Fruit fly (Drosophila melanogaster) whole organism, embryonic: ENCODE results near the gene Sox102F.
A peak's percentile ranks its signal among the peaks of the same experiment; 100 is the strongest.

Experiments used
- Bgb ChIP-seq: fragments of 200-800 bp; sonication (Bioruptor generic); IDR thresholded peaks from 2 replicates; pipeline ENCODE4 v1.3.6; 2022; ENCODE audit warnings: missing biosample characterization, missing genetic modification characterization; ENCODE audit not compliant: partially characterized antibody
- CG11723 ChIP-seq: fragments of 200-800 bp; sonication (Bioruptor generic); optimal IDR thresholded peaks from 2 replicates; lab custom pipeline; 2017; ENCODE audit warnings: missing biosample characterization, mild to moderate bottlenecking, missing genetic modification characterization
- CG12659 ChIP-seq: fragments of 200-800 bp; sonication (Bioruptor generic); optimal IDR thresholded peaks from 3 replicates; lab custom pipeline; 2017; ENCODE audit warnings: mild to moderate bottlenecking, missing biosample characterization, missing genetic modification reagents, missing genetic modification characterization
- CG13287 ChIP-seq: fragments of 200-800 bp; sonication (Bioruptor generic); IDR thresholded peaks from 2 replicates; pipeline ENCODE4 v1.3.6; 2022; ENCODE audit warnings: missing biosample characterization, missing genetic modification characterization; ENCODE audit not compliant: partially characterized antibody
- CG13775 ChIP-seq: fragments of 200-800 bp; sonication (Bioruptor generic); optimal IDR thresholded peaks from 3 replicates; lab custom pipeline; 2017; ENCODE audit warnings: missing biosample characterization, mild to moderate bottlenecking, missing genetic modification characterization
- CG13894 ChIP-seq: fragments of 200-800 bp; sonication (Bioruptor generic); optimal IDR thresholded peaks from 3 replicates; lab custom pipeline; 2018; ENCODE audit warnings: missing biosample characterization, mild to moderate bottlenecking, missing genetic modification characterization, moderate library complexity
- CG14710 ChIP-seq: fragments of 200-800 bp; sonication (Bioruptor generic); optimal IDR thresholded peaks from 3 replicates; lab custom pipeline; 2019; ENCODE audit warnings: missing biosample characterization, mild to moderate bottlenecking, missing genetic modification characterization, moderate library complexity
- CG15601 ChIP-seq: fragments of 200-800 bp; sonication (Bioruptor generic); optimal IDR thresholded peaks from 3 replicates; lab custom pipeline; 2019; ENCODE audit warnings: missing biosample characterization, mild to moderate bottlenecking, missing genetic modification characterization, moderate library complexity
- CG1603 ChIP-seq: fragments of 200-800 bp; sonication (Bioruptor generic); optimal IDR thresholded peaks from 2 replicates; lab custom pipeline; 2019; ENCODE audit warnings: missing biosample characterization, mild to moderate bottlenecking, missing genetic modification characterization, moderate library complexity
- CG17186 ChIP-seq: fragments of 200-800 bp; sonication (Bioruptor generic); optimal IDR thresholded peaks from 3 replicates; lab custom pipeline; 2017; ENCODE audit warnings: missing biosample characterization, missing genetic modification reagents, missing genetic modification characterization
- CG17612 ChIP-seq: fragments of 200-800 bp; sonication (Bioruptor generic); IDR thresholded peaks from 2 replicates; pipeline ENCODE4 v1.3.6; 2022; ENCODE audit warnings: missing biosample characterization, missing genetic modification characterization
- CG17829 ChIP-seq: fragments of 200-800 bp; optimal IDR thresholded peaks from 2 replicates; lab custom pipeline; 2019; ENCODE audit warnings: missing biosample characterization, mild to moderate bottlenecking, missing genetic modification characterization, moderate library complexity
- CG2116 ChIP-seq: fragments of 200-800 bp; sonication (Bioruptor generic); optimal IDR thresholded peaks from 3 replicates; lab custom pipeline; 2018; ENCODE audit warnings: missing biosample characterization, mild to moderate bottlenecking, missing genetic modification characterization
- CG31441 ChIP-seq: fragments of 200-800 bp; sonication (Bioruptor generic); IDR thresholded peaks from 2 replicates; pipeline ENCODE4 v1.3.6; 2022; ENCODE audit warnings: missing biosample characterization, missing genetic modification characterization
- CG3163 ChIP-seq: fragments of 200-800 bp; sonication (Bioruptor generic); optimal IDR thresholded peaks from 3 replicates; lab custom pipeline; 2016; ENCODE audit warnings: missing biosample characterization, missing genetic modification characterization
- CG33213 ChIP-seq: fragments of 200-800 bp; sonication (Bioruptor generic); optimal IDR thresholded peaks from 3 replicates; lab custom pipeline; 2016; ENCODE audit warnings: missing biosample characterization, missing genetic modification characterization
- CG42726 ChIP-seq: fragments of 200-800 bp; sonication (Bioruptor generic); IDR thresholded peaks from 2 replicates; pipeline ENCODE4 v1.3.6; 2022; ENCODE audit warnings: missing biosample characterization, missing genetic modification characterization; ENCODE audit not compliant: partially characterized antibody
- CG4617 ChIP-seq: fragments of 200-800 bp; sonication (Bioruptor generic); optimal IDR thresholded peaks from 3 replicates; lab custom pipeline; 2016; ENCODE audit warnings: missing biosample characterization, missing genetic modification characterization, borderline replicate concordance
- CG8290 ChIP-seq, 3 experiments: fragments of 200-800 bp; sonication (Bioruptor generic); optimal IDR thresholded peaks; 2 replicates each; lab custom pipeline; 2016 to 2019; ENCODE audit warnings: missing biosample characterization in 3 of 3, missing genetic modification characterization in 3 of 3, mild to moderate bottlenecking in 2 of 3, moderate library complexity in 1 of 3
- CG9797 ChIP-seq: fragments of 200-800 bp; sonication (Bioruptor generic); optimal IDR thresholded peaks from 3 replicates; lab custom pipeline; 2018; ENCODE audit warnings: missing biosample characterization, mild to moderate bottlenecking, missing genetic modification characterization
- Dip3 ChIP-seq: fragments of 200-800 bp; sonication (Bioruptor generic); optimal IDR thresholded peaks from 3 replicates; lab custom pipeline; 2016; ENCODE audit warnings: missing biosample characterization, missing genetic modification characterization
- Dll ChIP-seq: fragments of 200-800 bp; sonication (Bioruptor generic); IDR thresholded peaks from 4 replicates; pipeline ENCODE4 v1.3.6; 2022; ENCODE audit warnings: missing biosample characterization, missing genetic modification characterization; ENCODE audit not compliant: partially characterized antibody
- Dp ChIP-seq: fragments of 200-800 bp; sonication (Bioruptor generic); optimal IDR thresholded peaks from 2 replicates; lab custom pipeline; 2018; ENCODE audit warnings: missing biosample characterization, mild to moderate bottlenecking, missing genetic modification characterization, moderate library complexity
- E2f2 ChIP-seq: fragments of 200-800 bp; sonication (Bioruptor generic); IDR thresholded peaks from 2 replicates; pipeline ENCODE4 v1.3.6; 2022; ENCODE audit warnings: missing biosample characterization, missing genetic modification characterization
- Ets97D ChIP-seq: fragments of 200-800 bp; sonication (Bioruptor generic); optimal IDR thresholded peaks from 3 replicates; lab custom pipeline; 2016; ENCODE audit warnings: missing biosample characterization, missing genetic modification characterization
- Fer2 ChIP-seq: fragments of 200-800 bp; sonication (Bioruptor generic); optimal IDR thresholded peaks from 2 replicates; lab custom pipeline; 2018; ENCODE audit warnings: missing biosample characterization, mild to moderate bottlenecking, missing genetic modification characterization, moderate library complexity
- Hmr ChIP-seq: fragments of 200-800 bp; sonication (Bioruptor generic); optimal IDR thresholded peaks from 3 replicates; lab custom pipeline; 2017; ENCODE audit warnings: mild to moderate bottlenecking, missing biosample characterization, missing genetic modification reagents, missing genetic modification characterization
- Lhr ChIP-seq: fragments of 200-800 bp; sonication (Bioruptor generic); optimal IDR thresholded peaks from 3 replicates; lab custom pipeline; 2017; ENCODE audit warnings: mild to moderate bottlenecking, missing biosample characterization, missing genetic modification reagents, missing genetic modification characterization
- Med ChIP-seq: fragments of 200-800 bp; sonication (Bioruptor generic); peaks from one replicate; lab custom pipeline; 2016; ENCODE audit warnings: missing biosample characterization, missing genetic modification characterization, mild to moderate bottlenecking, inconsistent platforms, moderate library complexity
- Sry-β ChIP-seq: fragments of 200-800 bp; sonication (Bioruptor generic); optimal IDR thresholded peaks from 2 replicates; lab custom pipeline; 2018; ENCODE audit warnings: missing biosample characterization, mild to moderate bottlenecking, missing genetic modification characterization, moderate library complexity
- amos ChIP-seq: fragments of 200-800 bp; sonication (Bioruptor generic); IDR thresholded peaks from 2 replicates; pipeline ENCODE4 v1.3.6; 2022; ENCODE audit warnings: missing biosample characterization, missing genetic modification characterization; ENCODE audit not compliant: partially characterized antibody
- chif ChIP-seq, 2 experiments: fragments of 200-800 bp; sonication (Bioruptor generic); optimal IDR thresholded peaks; 3 replicates each; lab custom pipeline; 2016; ENCODE audit warnings: missing biosample characterization in 2 of 2, missing genetic modification characterization in 2 of 2
- chinmo ChIP-seq: fragments of 200-800 bp; sonication (Bioruptor generic); IDR thresholded peaks from 4 replicates; pipeline ENCODE4 v1.3.6; 2022; ENCODE audit warnings: missing biosample characterization, missing genetic modification characterization; ENCODE audit not compliant: partially characterized antibody
- ci ChIP-seq: fragments of 200-800 bp; sonication (Bioruptor generic); IDR thresholded peaks from 3 replicates; pipeline ENCODE4 v1.3.6; 2022; ENCODE audit warnings: missing biosample characterization, missing genetic modification characterization
- dm ChIP-seq: fragments of 200-800 bp; sonication (Bioruptor generic); optimal IDR thresholded peaks from 3 replicates; lab custom pipeline; 2016; ENCODE audit warnings: missing biosample characterization, missing genetic modification characterization
- fd96Cb ChIP-seq: fragments of 200-800 bp; sonication (Bioruptor generic); optimal IDR thresholded peaks from 2 replicates; lab custom pipeline; 2018; ENCODE audit warnings: missing biosample characterization, mild to moderate bottlenecking, missing genetic modification characterization, moderate library complexity
- fru ChIP-seq: fragments of >200 bp; optimal IDR thresholded peaks from 2 replicates; lab custom pipeline; 2017
- knrl ChIP-seq: fragments of 200-800 bp; sonication (Bioruptor generic); IDR thresholded peaks from 3 replicates; pipeline ENCODE4 v1.3.6; 2022; ENCODE audit warnings: missing biosample characterization, missing genetic modification characterization; ENCODE audit not compliant: partially characterized antibody
- lilli ChIP-seq: fragments of 200-800 bp; sonication (Bioruptor generic); optimal IDR thresholded peaks from 3 replicates; lab custom pipeline; 2016; ENCODE audit warnings: missing biosample characterization, missing genetic modification characterization
- maf-S ChIP-seq: fragments of 200-800 bp; sonication (Bioruptor generic); optimal IDR thresholded peaks from 2 replicates; lab custom pipeline; 2016; ENCODE audit warnings: missing biosample characterization, missing genetic modification characterization
- nmo ChIP-seq: fragments of 200-800 bp; sonication (Bioruptor generic); optimal IDR thresholded peaks from 2 replicates; lab custom pipeline; 2018; ENCODE audit warnings: missing biosample characterization, mild to moderate bottlenecking, missing genetic modification characterization, moderate library complexity
- nom ChIP-seq: fragments of 200-800 bp; sonication (Bioruptor generic); optimal IDR thresholded peaks from 2 replicates; lab custom pipeline; 2017; ENCODE audit warnings: missing biosample characterization, missing genetic modification characterization, mild to moderate bottlenecking, moderate library complexity, missing genetic modification reagents
- phol ChIP-seq: fragments of 200-800 bp; sonication (Bioruptor generic); optimal IDR thresholded peaks from 3 replicates; lab custom pipeline; 2018; ENCODE audit warnings: missing biosample characterization, mild to moderate bottlenecking, missing genetic modification characterization, moderate library complexity
- pzg ChIP-seq: fragments of 200-800 bp; sonication (Bioruptor generic); optimal IDR thresholded peaks from 3 replicates; lab custom pipeline; 2018; ENCODE audit warnings: missing biosample characterization, mild to moderate bottlenecking, missing genetic modification characterization, moderate library complexity
- so ChIP-seq: fragments of 200-800 bp; sonication (Bioruptor generic); IDR thresholded peaks from 3 replicates; pipeline ENCODE4 v1.3.6; 2022; ENCODE audit warnings: missing biosample characterization, missing genetic modification characterization
- ssp ChIP-seq: fragments of 200-800 bp; sonication (Bioruptor generic); IDR thresholded peaks from 2 replicates; pipeline ENCODE4 v1.3.6; 2022; ENCODE audit warnings: missing biosample characterization, missing genetic modification characterization
- twi ChIP-seq: fragments of 200-800 bp; optimal IDR thresholded peaks from 2 replicates; lab custom pipeline; 2019; ENCODE audit warnings: missing biosample characterization, mild to moderate bottlenecking, missing genetic modification characterization, moderate library complexity
- z ChIP-seq: fragments of 200-800 bp; sonication (Bioruptor generic); IDR thresholded peaks from 3 replicates; pipeline ENCODE4 v1.3.6; 2022; ENCODE audit warnings: missing biosample characterization, missing genetic modification characterization

Gene Sox102F

dm6 chr4:835535-836138 is 1.4 kb upstream of the Sox102F start:
- TF ChIP-seq CG2116 (GFP tag; lab: Kevin White, UChicago) (peak; percentile 51), CG42726 (GFP tag; lab: Robert Waterston, UW) (0 out of 2 replicates have a peak, but pooled peaks have one; percentile 6), CG3163 (GFP tag; lab: Kevin White, UChicago) (no peak), ssp (GFP tag; lab: Robert Waterston, UW) (no peak), E2f2 (GFP tag; lab: Robert Waterston, UW) (peak; percentile 42), Fer2 (tag; lab: Kevin White, UChicago) (no peak), phol (tag; lab: Kevin White, UChicago) (peak; percentile 36), CG13775 (GFP tag; lab: Kevin White, UChicago) (no peak), pzg (GFP tag; lab: Kevin White, UChicago) (peak; percentile 21), CG31441 (no peak), z (no peak), CG13287 (GFP tag; lab: Robert Waterston, UW) (0 out of 2 replicates have a peak, but pooled peaks have one; percentile 7), Sry-β (no peak), Hmr (GFP tag; lab: Kevin White, UChicago) (peak; percentile 52), CG12659 (no peak), chinmo (GFP tag; lab: Robert Waterston, UW) (no peak), fd96Cb (no peak), CG8290 (GFP tag; optimal IDR thresholded peaks at IDR 0.05; lab: Kevin White, UChicago) (peak; percentile 22), CG8290 (tag; optimal IDR thresholded peaks at IDR 0.05; lab: Kevin White, UChicago) (no peak), CG17612 (GFP tag; lab: Robert Waterston, UW) (no peak), Lhr (peak; percentile 96), maf-S (GFP tag; lab: Kevin White, UChicago) (peak; percentile 19), so (GFP tag; lab: Robert Waterston, UW) (no peak), Dip3 (no peak), Ets97D (peak; percentile 36), ci (GFP tag; lab: Robert Waterston, UW) (no peak), dm (GFP tag; lab: Kevin White, UChicago) (no peak), lilli (no peak), fru (lab: Kevin White, UChicago) (no peak), twi (tag; lab: Kevin White, UChicago) (peak; percentile 14), CG33213 (GFP tag; lab: Kevin White, UChicago) (peak; percentile 75), Dll (no peak), CG4617 (no peak), amos (peak; percentile 46; the same call in 1 of the 2 replicates), CG17829 (tag; lab: Kevin White, UChicago) (peak; percentile 16), nom (GFP tag; lab: Kevin White, UChicago) (no peak), CG11723 (GFP tag; lab: Kevin White, UChicago) (no peak), CG15601 (tag; lab: Kevin White, UChicago) (no peak), CG14710 (tag; lab: Kevin White, UChicago) (peak; percentile 19), Med (GFP tag; lab: Kevin White, UChicago) (peak; percentile 71), knrl (GFP tag; lab: Robert Waterston, UW) (peak; percentile 42; the same call in 1 of the 3 replicates), nmo (GFP tag; lab: Kevin White, UChicago) (no peak), CG9797 (GFP tag; lab: Kevin White, UChicago) (peak; percentile 47), Bgb (GFP tag; lab: Robert Waterston, UW) (peak; percentile 33; the same call in 1 of the 2 replicates), chif (GFP tag; optimal IDR thresholded peaks at IDR 0.05; lab: Kevin White, UChicago) (peak in 1 of 2 experiments; percentile 25), CG13894 (tag; lab: Kevin White, UChicago) (peak; percentile 53), Dp (peak; percentile 8), CG17186 (peak; percentile 44), CG1603 (tag; lab: Kevin White, UChicago) (peak; percentile 63)
